Worm (Caenorhabditis elegans) whole organism, young adult: ENCODE data around the gene T01G6.1.

Experiments
- B0035.1 ChIP-seq: sonication (generic microtip); optimal IDR thresholded peaks from 2 replicates; lab custom pipeline; 2016; ENCODE audit warnings: missing genetic modification characterization, mild to moderate bottlenecking, missing compliant biosample characterization, missing genotype, missing genetic modification reagents
- F37B4.10 ChIP-seq: fragments of 200-800 bp; sonication (Bioruptor generic); IDR thresholded peaks from 2 replicates; pipeline ENCODE4 v1.3.6; 2022; ENCODE audit warnings: missing genetic modification characterization, missing compliant biosample characterization
- F55B11.4 ChIP-seq: sonication (generic microtip); optimal IDR thresholded peaks from 2 replicates; lab custom pipeline; 2016; ENCODE audit warnings: missing compliant biosample characterization, missing genetic modification characterization, borderline replicate concordance; ENCODE audit not compliant: insufficient read depth
- ama-1 ChIP-seq, 3 experiments: fragments of 150-350 bp in 1 of 3; sonication (generic microtip) in 2 of 3; optimal IDR thresholded peaks; 2 replicates each; lab custom pipeline; 2014 to 2018; ENCODE audit warnings: missing biosample characterization in 2 of 3, missing genetic modification characterization in 2 of 3, missing genetic modification reagents in 2 of 3
- hlh-12 ChIP-seq: sonication (generic microtip); optimal IDR thresholded peaks from 2 replicates; lab custom pipeline; 2016; ENCODE audit warnings: missing genetic modification characterization, missing compliant biosample characterization
- lsl-1 ChIP-seq: fragments of 200-800 bp; sonication (Bioruptor generic); optimal IDR thresholded peaks from 2 replicates; lab custom pipeline; 2018; ENCODE audit warnings: mild to moderate bottlenecking, missing genetic modification characterization, moderate library complexity, missing compliant biosample characterization
- mxl-1 ChIP-seq: sonication (generic microtip); optimal IDR thresholded peaks from 2 replicates; lab custom pipeline; 2016; ENCODE audit warnings: missing genetic modification characterization, missing compliant biosample characterization
- nhr-120 ChIP-seq: fragments of 200-800 bp; sonication (Bioruptor generic); IDR thresholded peaks from 2 replicates; pipeline ENCODE4 v1.3.6; 2022; ENCODE audit warnings: missing genetic modification characterization, missing compliant biosample characterization
- nhr-80 ChIP-seq: sonication (generic microtip); optimal IDR thresholded peaks from 2 replicates; lab custom pipeline; 2016; ENCODE audit warnings: missing genetic modification characterization, missing compliant biosample characterization
- pha-4 ChIP-seq: fragments of 150-350 bp; sonication (generic microtip); optimal IDR thresholded peaks from 2 replicates; lab custom pipeline; 2014; ENCODE audit warnings: missing biosample characterization, missing genetic modification reagents, missing genetic modification characterization
- sea-2 ChIP-seq: fragments of 200-800 bp; sonication (Bioruptor generic); IDR thresholded peaks from 2 replicates; pipeline ENCODE4 v1.3.6; 2022; ENCODE audit warnings: missing genetic modification characterization, missing compliant biosample characterization
- snpc-3.4 ChIP-seq: sonication (generic microtip); optimal IDR thresholded peaks from 2 replicates; lab custom pipeline; 2017; ENCODE audit warnings: missing genetic modification characterization, mild to moderate bottlenecking, missing compliant biosample characterization, antibody characterized with exemption, moderate library complexity, missing genotype, missing genetic modification reagents
- unc-62 ChIP-seq: fragments of 150-350 bp; optimal IDR thresholded peaks from 2 replicates; lab custom pipeline; 2014; ENCODE audit warnings: missing biosample characterization, missing genetic modification reagents, missing genetic modification characterization

DNA sequence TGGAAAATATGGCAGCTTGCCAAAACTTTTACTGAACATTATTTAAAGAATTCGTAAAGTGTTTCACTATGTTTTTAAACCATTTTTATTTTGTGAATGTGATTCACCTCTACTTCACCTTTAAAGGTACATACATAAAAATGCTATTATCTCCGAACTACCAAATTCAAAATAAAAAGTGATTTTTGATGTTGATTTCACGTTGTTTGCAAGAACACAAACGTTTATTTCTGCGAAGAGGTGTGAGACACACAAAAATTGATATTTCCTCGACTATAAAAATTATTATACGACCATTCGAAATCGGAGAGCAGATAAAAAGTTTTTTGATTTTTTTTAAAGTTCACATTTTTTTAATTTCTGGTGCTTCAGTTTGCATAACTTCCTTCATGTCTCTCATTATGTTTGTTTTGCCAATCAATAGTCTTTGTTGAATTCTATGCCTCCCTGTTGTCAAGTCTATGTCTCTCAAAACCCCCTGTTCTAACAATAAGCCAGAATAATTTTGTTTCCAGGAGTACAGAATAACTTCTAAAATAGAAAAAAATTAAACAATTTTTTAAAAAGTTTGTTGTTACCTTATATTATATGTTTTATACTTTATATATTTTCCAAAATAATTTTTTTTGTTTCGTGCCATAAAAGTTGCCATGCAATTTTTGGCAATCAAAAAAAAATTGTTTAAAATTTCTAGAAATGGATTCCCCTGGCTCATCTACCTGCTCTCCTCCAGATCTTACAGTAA, 46.6 kb upstream of the T01G6.1 start, which contains the start of gene nhr-123:
- TF ChIP-seq B0035.1 (no peak), lsl-1 (no peak), nhr-120 (no peak), pha-4 (tag; lab: Kevin White, UChicago) (no peak), F55B11.4 (tag; lab: Kevin White, UChicago) (no peak), ama-1 (optimal IDR thresholded peaks at IDR 0.05; lab: Kevin White, UChicago) (no peak), ama-1 (GFP tag; optimal IDR thresholded peaks at IDR 0.05; lab: Kevin White, UChicago) (no peak), sea-2 (GFP tag; lab: Robert Waterston, UW) (no peak), snpc-3.4 (no peak), mxl-1 (tag; lab: Kevin White, UChicago) (no peak), unc-62 (GFP tag; lab: Kevin White, UChicago) (no peak), F37B4.10 (no peak), nhr-80 (tag; lab: Kevin White, UChicago) (no peak), hlh-12 (no peak)
